Worm (Caenorhabditis elegans): ENCODE data around the gene Y53F4B.36.

Y53F4B.36 gene

DNA sequence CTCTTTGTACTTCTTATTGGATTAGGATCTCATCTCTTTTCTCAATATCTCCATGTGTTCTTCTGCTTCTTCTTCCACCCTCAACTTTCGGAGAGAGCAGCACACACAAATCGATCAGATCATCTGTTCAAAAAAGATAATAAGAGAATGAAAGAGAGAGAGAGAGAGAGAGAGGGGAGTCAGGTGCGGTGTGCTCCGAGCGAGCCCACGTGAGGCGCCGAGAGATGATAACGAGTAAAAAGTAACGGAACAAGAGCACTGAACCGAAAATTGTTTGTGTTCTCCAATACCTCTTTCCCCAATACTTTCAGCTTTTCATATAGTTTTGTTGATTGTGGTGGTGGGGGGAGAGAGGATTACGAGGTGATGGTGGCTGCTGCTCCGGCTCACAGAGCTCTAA lies 18.2 kb downstream of the Y53F4B.36 start (continued):
- TF ChIP-seq ceh-8 (GFP tag; optimal IDR thresholded peaks at IDR 0.05) (no peak), ces-1 (GFP tag; optimal IDR thresholded peaks at IDR 0.05) (no peak), ama-1 (optimal IDR thresholded peaks at IDR 0.05) (no peak), nhr-84 (tag; optimal IDR thresholded peaks at IDR 0.05) (no peak), nhr-71 (tag; optimal IDR thresholded peaks at IDR 0.05) (peak; percentile 87), snpc-4 (tag; optimal IDR thresholded peaks at IDR 0.05) (peak; percentile 9), snu-23 (GFP tag; optimal IDR thresholded peaks at IDR 0.05) (peak; percentile 46), Y116A8C.19 (tag; optimal IDR thresholded peaks at IDR 0.05; ENCODE audit: borderline replicate concordance) (no peak), mab-9 (GFP tag; IDR thresholded peaks at IDR 0.05) (no peak), zip-4 (GFP tag; optimal IDR thresholded peaks at IDR 0.05) (no peak), tbx-2 (tag; optimal IDR thresholded peaks at IDR 0.05) (peak; percentile 60), hlh-17 (GFP tag; optimal IDR thresholded peaks at IDR 0.05; ENCODE audit: borderline replicate concordance) (no peak), efl-1 (optimal IDR thresholded peaks at IDR 0.05) (peak; percentile 1 to 33), efl-1 (GFP tag; optimal IDR thresholded peaks at IDR 0.05 in 1 of 2) (peak in 1 of 2 experiments; percentile 91), nhr-12 (tag; optimal IDR thresholded peaks at IDR 0.05) (no peak), sox-4 (tag; optimal IDR thresholded peaks at IDR 0.05) (no peak), sup-37 (GFP tag; optimal IDR thresholded peaks at IDR 0.05) (no peak), pag-3 (tag; optimal IDR thresholded peaks at IDR 0.05; ENCODE audit: borderline replicate concordance, insufficient read depth) (no peak), nhr-20 (tag; optimal IDR thresholded peaks at IDR 0.05) (peak; percentile 55), mdl-1 (tag; optimal IDR thresholded peaks at IDR 0.05) (peak in 1 of 2 experiments; percentile 73), fkh-8 (tag; optimal IDR thresholded peaks at IDR 0.05) (no peak), mef-2 (tag; optimal IDR thresholded peaks at IDR 0.05) (no peak), nhr-47 (tag; optimal IDR thresholded peaks at IDR 0.05) (peak; percentile 22), nhr-19 (GFP tag; conservative IDR thresholded peaks at IDR 0.05) (peak; percentile 57), unc-86 (tag; optimal IDR thresholded peaks at IDR 0.05) (no peak), unc-62 (GFP tag; optimal IDR thresholded peaks at IDR 0.05) (no peak), skn-1 (tag; optimal IDR thresholded peaks at IDR 0.05) (no peak), dpl-1 (GFP tag; optimal IDR thresholded peaks at IDR 0.05) (peak in 2 of 3 experiments; percentile 2 to 27), jun-1 (tag; optimal IDR thresholded peaks at IDR 0.05) (peak; percentile 8), swsn-7 (tag; optimal IDR thresholded peaks at IDR 0.05) (peak; percentile 39), sptf-1 (tag; optimal IDR thresholded peaks at IDR 0.05) (no peak), nhr-90 (tag; optimal IDR thresholded peaks at IDR 0.05; ENCODE audit: poor library complexity) (peak; percentile 22), efl-3 (GFP tag; optimal IDR thresholded peaks at IDR 0.05) (no peak)

DNA sequence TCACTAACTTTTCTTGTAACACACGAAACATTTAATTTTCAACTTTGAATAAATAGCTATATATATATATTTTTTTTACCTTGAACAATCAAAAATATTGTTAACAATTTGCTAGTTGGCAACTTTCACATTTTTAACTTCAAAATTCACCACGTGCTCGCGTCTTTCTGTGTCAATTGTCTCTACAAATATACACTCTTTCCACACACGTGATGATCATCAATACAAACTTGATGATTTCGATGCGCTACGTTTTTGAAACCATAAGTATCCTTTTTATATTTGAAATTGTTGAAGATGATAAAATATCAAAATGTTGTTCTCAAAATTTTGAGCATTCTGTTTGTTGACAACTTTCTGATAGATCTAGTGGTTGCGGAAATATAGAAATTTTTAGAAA lies 19.6 kb downstream of the Y53F4B.36 start:
- peak; percentile 48 for TF ChIP-seq nhr-20 (tag; optimal IDR thresholded peaks at IDR 0.05)
- peak in 1 of 3 experiments; percentile 25 for TF ChIP-seq dpl-1 (GFP tag; optimal IDR thresholded peaks at IDR 0.05)
- no peak for TF ChIP-seq dsc-1 (tag; optimal IDR thresholded peaks at IDR 0.05)
- TF ChIP-seq snu-23 (GFP tag; optimal IDR thresholded peaks at IDR 0.05): peak; percentile 36
- no peak for TF ChIP-seq ces-1 (GFP tag; optimal IDR thresholded peaks at IDR 0.05)
- no peak for TF ChIP-seq ceh-90 (tag; optimal IDR thresholded peaks at IDR 0.05)
- peak; percentile 27 for TF ChIP-seq skn-1 (tag; optimal IDR thresholded peaks at IDR 0.05)
- TF ChIP-seq jun-1 (tag; optimal IDR thresholded peaks at IDR 0.05): no peak
- no peak for TF ChIP-seq ceh-88 (GFP tag; IDR thresholded peaks at IDR 0.05)
- TF ChIP-seq efl-3 (GFP tag; optimal IDR thresholded peaks at IDR 0.05): no peak
- no peak for TF ChIP-seq tlp-1 (tag; optimal IDR thresholded peaks at IDR 0.05)
- no peak for TF ChIP-seq nhr-47 (tag; optimal IDR thresholded peaks at IDR 0.05)
- TF ChIP-seq fkh-8 (tag; optimal IDR thresholded peaks at IDR 0.05): no peak
- TF ChIP-seq C34B4.2 (tag; optimal IDR thresholded peaks at IDR 0.05): no peak
- TF ChIP-seq unc-98 (GFP tag; IDR thresholded peaks at IDR 0.05): no peak
- peak in 1 of 2 experiments; percentile 43 for TF ChIP-seq mdl-1 (tag; optimal IDR thresholded peaks at IDR 0.05)
- no peak for TF ChIP-seq egl-27 (tag; optimal IDR thresholded peaks at IDR 0.05)
- no peak for TF ChIP-seq mep-1 (tag; optimal IDR thresholded peaks at IDR 0.05)
- no peak for TF ChIP-seq ztf-11 (tag; optimal IDR thresholded peaks at IDR 0.05)
- TF ChIP-seq zag-1 (tag; optimal IDR thresholded peaks at IDR 0.05): no peak
- peak; percentile 7 for TF ChIP-seq lir-3 (tag; optimal IDR thresholded peaks at IDR 0.05; ENCODE audit: poor library complexity)
- TF ChIP-seq pag-3 (tag; optimal IDR thresholded peaks at IDR 0.05; ENCODE audit: borderline replicate concordance, insufficient read depth): no peak
- no peak for TF ChIP-seq mef-2 (tag; optimal IDR thresholded peaks at IDR 0.05)
- TF ChIP-seq nhr-71 (tag; optimal IDR thresholded peaks at IDR 0.05): peak; percentile 57
- no peak for TF ChIP-seq sox-4 (tag; optimal IDR thresholded peaks at IDR 0.05)
- TF ChIP-seq lin-14 (GFP tag; optimal IDR thresholded peaks at IDR 0.05): peak; percentile 35
- TF ChIP-seq aha-1 (tag; optimal IDR thresholded peaks at IDR 0.05): no peak
- peak in 1 of 2 experiments; percentile 69 for TF ChIP-seq lin-35 (GFP tag; optimal IDR thresholded peaks at IDR 0.05)
- TF ChIP-seq C16A3.4 (tag; optimal IDR thresholded peaks at IDR 0.05): peak; percentile 10
- no peak for TF ChIP-seq irx-1 (tag; optimal IDR thresholded peaks at IDR 0.05)
- peak; percentile 32 for TF ChIP-seq blmp-1 (tag; optimal IDR thresholded peaks at IDR 0.05)
- TF ChIP-seq nhr-84 (tag; optimal IDR thresholded peaks at IDR 0.05): no peak

All from whole organism, L1 larva.